Worm (Caenorhabditis elegans): Measurements from ENCODE around the gene algn-3.
A peak's percentile ranks its signal among the peaks of the same experiment; 100 is the strongest.

Gene algn-3

ce11 chrII:14155259-14156023, 22.8 kb upstream of the algn-3 start, which contains the start of the genes rpl-43 and xrn-2 (continued):
- no peak for TF ChIP-seq madf-10 (tag; optimal IDR thresholded peaks at IDR 0.05)
- TF ChIP-seq madf-3 (GFP tag; IDR thresholded peaks at IDR 0.05), result peak; percentile 92
- peak; percentile 64; the same call in 1 of the 2 replicates for TF ChIP-seq D2030.7 (GFP tag; IDR thresholded peaks at IDR 0.05)
- no peak for TF ChIP-seq F57A8.1 (GFP tag; optimal IDR thresholded peaks at IDR 0.05)
- TF ChIP-seq lsy-27 (tag; optimal IDR thresholded peaks at IDR 0.05; ENCODE audit: borderline replicate concordance, insufficient read depth), result no peak
- TF ChIP-seq Y53G8AR.9 (GFP tag; conservative IDR thresholded peaks at IDR 0.05), result peak; percentile 83
- peak; percentile 79 for TF ChIP-seq nfyb-1 (GFP tag; IDR thresholded peaks at IDR 0.05)
- peak; percentile 77 for TF ChIP-seq snpc-1.1 (tag; optimal IDR thresholded peaks at IDR 0.05; ENCODE audit: insufficient read depth)
- peak; percentile 84 for TF ChIP-seq unc-130 (GFP tag; optimal IDR thresholded peaks at IDR 0.05)

ce11 chrII:14154357-14154756, 21.7 kb upstream of the algn-3 start, which contains the start of gene Y48B6A.1:
Gene Y48B6A.1 (minus strand): TSS chrII:14154373.
- TF ChIP-seq ceh-58 (GFP tag; IDR thresholded peaks at IDR 0.05) (no peak), F22D6.2 (tag; optimal IDR thresholded peaks at IDR 0.05) (peak; percentile 38), ceh-27 (GFP tag; optimal IDR thresholded peaks at IDR 0.05) (peak; percentile 96), ztf-28 (GFP tag; IDR thresholded peaks at IDR 0.05) (peak; percentile 96), zim-3 (tag; optimal IDR thresholded peaks at IDR 0.05) (peak; percentile 43), lin-54 (GFP tag; optimal IDR thresholded peaks at IDR 0.05) (peak; percentile 87), hmg-1.2 (GFP tag; IDR thresholded peaks at IDR 0.05) (peak; percentile 76), efl-1 (GFP tag; optimal IDR thresholded peaks at IDR 0.05) (peak; percentile 65), B0336.3 (GFP tag; IDR thresholded peaks at IDR 0.05) (peak; percentile 62; the same call in 1 of the 2 replicates), nfya-1 (tag; optimal IDR thresholded peaks at IDR 0.05; ENCODE audit: borderline replicate concordance, insufficient read depth) (no peak), cebp-1 (GFP tag; IDR thresholded peaks at IDR 0.05) (peak; percentile 81), cebp-1 (tag; optimal IDR thresholded peaks at IDR 0.05) (peak; percentile 88), lin-26 (GFP tag; IDR thresholded peaks at IDR 0.05) (no peak), Y56A3A.18 (GFP tag; IDR thresholded peaks at IDR 0.05) (0 out of 2 replicates have a peak, but pooled peaks have one; percentile 23), Y79H2A.3 (GFP tag; conservative IDR thresholded peaks at IDR 0.05) (0 out of 2 replicates have a peak, but pooled peaks have one; percentile 55), unc-130 (GFP tag; optimal IDR thresholded peaks at IDR 0.05) (peak; percentile 93), gei-17 (GFP tag; optimal IDR thresholded peaks at IDR 0.05) (peak; percentile 48), F23B12.7 (tag; optimal IDR thresholded peaks at IDR 0.05; ENCODE audit: insufficient read depth) (peak; percentile 93), ekl-4 (GFP tag; IDR thresholded peaks at IDR 0.05) (peak; percentile 89), snpc-1.3 (tag; optimal IDR thresholded peaks at IDR 0.05; ENCODE audit: insufficient read depth) (peak; percentile 82), ceh-100 (GFP tag; IDR thresholded peaks at IDR 0.05) (peak; percentile 89), let-526 (GFP tag; IDR thresholded peaks at IDR 0.05) (peak; percentile 91), ama-1 (optimal IDR thresholded peaks at IDR 0.05) (no peak), ama-1 (GFP tag; optimal IDR thresholded peaks at IDR 0.05) (no peak), nhr-80 (tag; optimal IDR thresholded peaks at IDR 0.05) (peak; percentile 84), pha-4 (tag; optimal IDR thresholded peaks at IDR 0.05) (peak; percentile 29), nfya-2 (GFP tag; IDR thresholded peaks at IDR 0.05) (no peak), tbp1 (GFP tag; optimal IDR thresholded peaks at IDR 0.05) (peak; percentile 67), Y95B8A.8 (GFP tag; IDR thresholded peaks at IDR 0.05) (peak; percentile 91), mcd-1 (GFP tag; IDR thresholded peaks at IDR 0.05) (peak; percentile 99), hsf-1 (GFP tag; IDR thresholded peaks at IDR 0.05) (peak; percentile 49; the same call in 1 of the 2 replicates), ztf-3 (GFP tag; optimal IDR thresholded peaks at IDR 0.05) (no peak), repo-1 (tag; optimal IDR thresholded peaks at IDR 0.05) (no peak), sdz-38 (tag; optimal IDR thresholded peaks at IDR 0.05) (no peak), F10E7.11 (tag; optimal IDR thresholded peaks at IDR 0.05) (no peak), hlh-12 (tag; optimal IDR thresholded peaks at IDR 0.05) (no peak), fkh-3 (tag; optimal IDR thresholded peaks at IDR 0.05) (no peak), egrh-3 (GFP tag; IDR thresholded peaks at IDR 0.05) (peak; percentile 82)

Measured in whole organism, young adult.